Worm (Caenorhabditis elegans) whole organism, mixed stage, embryonic: ENCODE results near the gene F56B6.6.

ENCODE experiments used
- M03D4.4 ChIP-seq: sonication (generic microtip); optimal IDR thresholded peaks from 2 replicates; lab custom pipeline; 2017; ENCODE audit warnings: mild to moderate bottlenecking, missing genetic modification characterization, missing compliant biosample characterization
- bed-3 ChIP-seq: fragments of 200-800 bp; sonication (Bioruptor generic); optimal IDR thresholded peaks from 3 replicates; lab custom pipeline; 2018; ENCODE audit warnings: mild to moderate bottlenecking, missing genetic modification characterization, moderate library complexity, missing compliant biosample characterization
- blmp-1 ChIP-seq: fragments of 150-350 bp; optimal IDR thresholded peaks from 2 replicates; lab custom pipeline; 2014; ENCODE audit warnings: missing biosample characterization, missing genetic modification characterization
- ceh-39 ChIP-seq: fragments of 150-350 bp; optimal IDR thresholded peaks from 2 replicates; lab custom pipeline; 2014; ENCODE audit warnings: missing biosample characterization, missing genetic modification characterization
- ceh-83 ChIP-seq: fragments of 200-800 bp; sonication (Bioruptor generic); optimal IDR thresholded peaks from 2 replicates; lab custom pipeline; 2018; ENCODE audit warnings: mild to moderate bottlenecking, missing genetic modification characterization, missing compliant biosample characterization
- ces-1 ChIP-seq: fragments of 150-350 bp; optimal IDR thresholded peaks from 2 replicates; lab custom pipeline; 2014; ENCODE audit warnings: missing biosample characterization, missing genetic modification reagents, missing genetic modification characterization
- cnd-1 ChIP-seq: fragments of 200-800 bp; sonication (Bioruptor generic); optimal IDR thresholded peaks from 2 replicates; lab custom pipeline; 2018; ENCODE audit warnings: mild to moderate bottlenecking, missing genetic modification characterization, missing compliant biosample characterization
- elt-1 ChIP-seq: sonication (generic microtip); optimal IDR thresholded peaks from 2 replicates; lab custom pipeline; 2017; ENCODE audit warnings: missing genetic modification characterization, mild to moderate bottlenecking, missing compliant biosample characterization, antibody characterized with exemption, moderate library complexity, borderline replicate concordance; ENCODE audit not compliant: insufficient read depth
- elt-3 ChIP-seq: fragments of 150-350 bp; optimal IDR thresholded peaks from 2 replicates; lab custom pipeline; 2014; ENCODE audit warnings: missing biosample characterization, missing genetic modification characterization
- flh-1 ChIP-seq: fragments of 200-800 bp; sonication (Bioruptor generic); optimal IDR thresholded peaks from 2 replicates; lab custom pipeline; 2018; ENCODE audit warnings: mild to moderate bottlenecking, missing genetic modification characterization, moderate library complexity, missing compliant biosample characterization
- ham-2 ChIP-seq: fragments of 200-800 bp; sonication (Bioruptor generic); optimal IDR thresholded peaks from 2 replicates; lab custom pipeline; 2018; ENCODE audit warnings: mild to moderate bottlenecking, missing genetic modification characterization, missing compliant biosample characterization
- hlh-1 ChIP-seq: fragments of 150-350 bp; optimal IDR thresholded peaks from 2 replicates; lab custom pipeline; 2014; ENCODE audit warnings: missing biosample characterization, missing genetic modification reagents, missing genetic modification characterization
- lin-13 ChIP-seq: fragments of 150-350 bp; optimal IDR thresholded peaks from 2 replicates; lab custom pipeline; 2014; ENCODE audit warnings: missing biosample characterization, missing genetic modification characterization
- lsy-2 ChIP-seq: fragments of 150-350 bp; optimal IDR thresholded peaks from 2 replicates; lab custom pipeline; 2014; ENCODE audit warnings: missing biosample characterization, missing genetic modification characterization
- mab-5 ChIP-seq: fragments of 150-350 bp; optimal IDR thresholded peaks from 2 replicates; lab custom pipeline; 2014; ENCODE audit warnings: missing biosample characterization, missing genetic modification characterization
- mep-1 ChIP-seq: fragments of 150-350 bp; optimal IDR thresholded peaks from 2 replicates; lab custom pipeline; 2017; ENCODE audit warnings: missing biosample characterization, missing genetic modification reagents, missing genetic modification characterization, inconsistent platforms
- mls-2 ChIP-seq: sonication (generic microtip); optimal IDR thresholded peaks from 2 replicates; lab custom pipeline; 2016; ENCODE audit warnings: mild to moderate bottlenecking, missing genetic modification characterization, moderate library complexity, missing compliant biosample characterization
- nhr-2 ChIP-seq: fragments of 150-350 bp; optimal IDR thresholded peaks from 2 replicates; lab custom pipeline; 2014; ENCODE audit warnings: missing biosample characterization, missing genetic modification characterization
- nhr-237 ChIP-seq: fragments of 150-350 bp; optimal IDR thresholded peaks from 2 replicates; lab custom pipeline; 2014; ENCODE audit warnings: missing biosample characterization, missing genetic modification characterization
- nhr-76 ChIP-seq: sonication (generic microtip); optimal IDR thresholded peaks from 2 replicates; lab custom pipeline; 2017; ENCODE audit warnings: missing biosample characterization, missing genetic modification characterization
- sem-2 ChIP-seq: fragments of 200-800 bp; sonication (Bioruptor generic); optimal IDR thresholded peaks from 2 replicates; lab custom pipeline; 2018; ENCODE audit warnings: mild to moderate bottlenecking, missing genetic modification characterization, missing compliant biosample characterization
- snpc-4 ChIP-seq: fragments of 150-350 bp; optimal IDR thresholded peaks from 2 replicates; lab custom pipeline; 2014; ENCODE audit warnings: missing biosample characterization, missing genetic modification characterization
- unc-120 ChIP-seq: sonication (generic microtip); optimal IDR thresholded peaks from 2 replicates; lab custom pipeline; 2017; ENCODE audit warnings: missing genetic modification characterization, missing compliant biosample characterization; ENCODE audit not compliant: poor library complexity, severe bottlenecking
- unc-62 ChIP-seq: fragments of 150-350 bp; optimal IDR thresholded peaks from 2 replicates; lab custom pipeline; 2014; ENCODE audit warnings: missing biosample characterization, missing genetic modification reagents, missing genetic modification characterization
- ztf-11 ChIP-seq: fragments of 150-350 bp; optimal IDR thresholded peaks from 2 replicates; lab custom pipeline; 2014; ENCODE audit warnings: missing biosample characterization, missing genetic modification characterization

F56B6.6 gene

DNA sequence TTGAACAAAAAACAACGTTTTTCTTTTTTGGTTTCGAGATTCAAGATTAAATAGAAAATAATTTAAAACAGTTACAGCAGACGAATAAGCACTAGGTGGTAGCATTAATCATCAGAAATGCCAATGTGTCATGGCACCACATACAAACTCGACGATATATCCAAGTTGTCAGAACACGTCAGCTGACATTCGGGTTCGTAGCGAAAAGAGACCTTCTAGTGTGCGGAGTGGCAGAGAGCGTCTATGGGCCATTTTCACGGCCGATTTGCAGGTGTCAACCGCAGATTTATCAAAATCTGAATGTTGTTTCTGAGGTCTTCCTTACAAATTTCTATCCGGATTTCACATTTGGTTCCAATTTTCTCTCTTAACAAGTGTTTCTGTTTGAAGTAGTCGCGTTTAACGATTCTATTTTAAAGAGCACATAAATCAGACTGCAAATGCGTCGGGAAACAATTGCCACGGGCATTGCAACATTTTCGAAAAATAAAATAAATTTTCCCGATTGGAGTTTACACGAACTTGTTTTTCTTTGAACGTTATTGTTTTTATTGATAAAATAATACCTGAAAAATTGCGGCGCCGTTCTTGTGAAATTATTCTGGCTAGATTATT, 44.6 kb downstream of the F56B6.6 start:
- no peak for TF ChIP-seq elt-3 (tag; lab: Kevin White, UChicago)
- TF ChIP-seq nhr-2 (tag; lab: Kevin White, UChicago): no peak
- peak; percentile 2 for TF ChIP-seq mab-5 (tag; lab: Kevin White, UChicago)
- TF ChIP-seq blmp-1: no peak
- TF ChIP-seq lin-13: no peak
- no peak for TF ChIP-seq mep-1 (tag; lab: Kevin White, UChicago)
- no peak for TF ChIP-seq ceh-39 (tag; lab: Kevin White, UChicago)
- TF ChIP-seq ces-1 (GFP tag; lab: Kevin White, UChicago): no peak
- TF ChIP-seq M03D4.4: no peak
- no peak for TF ChIP-seq sem-2 (GFP tag; lab: Kevin White, UChicago)
- TF ChIP-seq nhr-76 (tag; lab: Kevin White, UChicago): no peak
- no peak for TF ChIP-seq bed-3 (GFP tag; lab: Kevin White, UChicago)
- no peak for TF ChIP-seq elt-1 (tag; lab: Kevin White, UChicago)
- TF ChIP-seq ham-2 (GFP tag; lab: Kevin White, UChicago): no peak
- no peak for TF ChIP-seq snpc-4 (tag; lab: Kevin White, UChicago)
- peak; percentile 59 for TF ChIP-seq unc-120 (tag; lab: Kevin White, UChicago)
- no peak for TF ChIP-seq lsy-2
- TF ChIP-seq unc-62 (GFP tag; lab: Kevin White, UChicago): peak; percentile 88
- TF ChIP-seq ceh-83: no peak
- TF ChIP-seq nhr-237 (tag; lab: Kevin White, UChicago): no peak
- TF ChIP-seq hlh-1 (tag; lab: Kevin White, UChicago): peak; percentile 92
- no peak for TF ChIP-seq cnd-1 (tag; lab: Kevin White, UChicago)
- no peak for TF ChIP-seq ztf-11 (tag; lab: Kevin White, UChicago)
- TF ChIP-seq mls-2 (tag; lab: Kevin White, UChicago): no peak
- no peak for TF ChIP-seq flh-1 (GFP tag; lab: Kevin White, UChicago)
